Fruit fly (Drosophila melanogaster) whole organism, adult: ENCODE measurements around the gene Ir40a.

Experiments used
- CG12768 ChIP-seq: fragments of 200-800 bp; sonication (Bioruptor generic); optimal IDR thresholded peaks from 2 replicates; lab custom pipeline; 2017; ENCODE audit warnings: missing biosample characterization, missing genetic modification characterization, mild to moderate bottlenecking, moderate library complexity, missing genetic modification reagents
- CG1620 ChIP-seq: fragments of 200-800 bp; sonication (Bioruptor generic); optimal IDR thresholded peaks from 2 replicates; lab custom pipeline; 2016; ENCODE audit warnings: missing biosample characterization, missing genetic modification characterization
- Clk ChIP-seq: fragments of 200-800 bp; sonication (Bioruptor generic); optimal IDR thresholded peaks from 2 replicates; lab custom pipeline; 2017; ENCODE audit warnings: missing biosample characterization, missing genetic modification characterization
- Crg-1 ChIP-seq: fragments of 200-800 bp; sonication (Bioruptor generic); optimal IDR thresholded peaks from 2 replicates; lab custom pipeline; 2016; ENCODE audit warnings: missing biosample characterization, missing genetic modification characterization
- bab1 ChIP-seq: fragments of 200-800 bp; sonication (Bioruptor generic); optimal IDR thresholded peaks from 3 replicates; lab custom pipeline; 2019; ENCODE audit warnings: missing biosample characterization, mild to moderate bottlenecking, missing genetic modification characterization, moderate library complexity
- cnc ChIP-seq, 2 experiments: fragments of >200 bp; optimal IDR thresholded peaks; 2 replicates each; lab custom pipeline; 2017
- ovo ChIP-seq: fragments of 200-800 bp; sonication (Bioruptor generic); optimal IDR thresholded peaks from 2 replicates; lab custom pipeline; 2016; ENCODE audit warnings: missing biosample characterization, missing genetic modification characterization

dm6 chr2L:22247455-22248058 is 33.4 kb upstream of the Ir40a start, which contains the start of gene RpL21:
- TF ChIP-seq bab1 (GFP tag; lab: Kevin White, UChicago) (no peak), CG12768 (GFP tag; lab: Kevin White, UChicago) (no peak), Clk (no peak), CG1620 (GFP tag; lab: Kevin White, UChicago) (no peak), ovo (no peak), Crg-1 (no peak), cnc (optimal IDR thresholded peaks at IDR 0.05; lab: Kevin White, UChicago) (no peak)
